Worm (Caenorhabditis elegans) whole organism, L3 larva: ENCODE measurements around the gene tmed-10.

Experiments
- R02D3.7 ChIP-seq: fragments of 150-350 bp; optimal IDR thresholded peaks from 2 replicates; lab custom pipeline; 2014; ENCODE audit warnings: missing biosample characterization, missing genetic modification characterization
- ZK546.5 ChIP-seq: sonication (generic microtip); optimal IDR thresholded peaks from 2 replicates; lab custom pipeline; 2017; ENCODE audit warnings: missing biosample characterization, missing genetic modification characterization
- aly-2 ChIP-seq: fragments of 150-350 bp; optimal IDR thresholded peaks from 2 replicates; lab custom pipeline; 2014; ENCODE audit warnings: missing biosample characterization, missing genetic modification characterization
- ama-1 ChIP-seq: fragments of 150-350 bp; optimal IDR thresholded peaks from 2 replicates; lab custom pipeline; 2018
- ceh-16 ChIP-seq: sonication (generic microtip); optimal IDR thresholded peaks from 2 replicates; lab custom pipeline; 2017; ENCODE audit warnings: missing biosample characterization, missing genetic modification characterization
- ceh-9 ChIP-seq: sonication (generic microtip); optimal IDR thresholded peaks from 2 replicates; lab custom pipeline; 2018; ENCODE audit warnings: missing biosample characterization, missing genetic modification characterization
- daf-12 ChIP-seq: fragments of 150-350 bp; optimal IDR thresholded peaks from 2 replicates; lab custom pipeline; 2014; ENCODE audit warnings: missing biosample characterization, missing genetic modification reagents, missing genetic modification characterization
- egl-27 ChIP-seq: sonication (generic microtip); optimal IDR thresholded peaks from 4 replicates; lab custom pipeline; 2017; ENCODE audit warnings: missing biosample characterization, missing genetic modification reagents, missing genetic modification characterization
- egl-5 ChIP-seq: fragments of 150-350 bp; optimal IDR thresholded peaks from 2 replicates; lab custom pipeline; 2017; ENCODE audit warnings: missing biosample characterization, missing genetic modification reagents, missing genetic modification characterization, inconsistent platforms
- elt-1 ChIP-seq: fragments of 150-350 bp; optimal IDR thresholded peaks from 2 replicates; lab custom pipeline; 2014; ENCODE audit warnings: missing biosample characterization, missing genetic modification characterization
- elt-2 ChIP-seq: sonication (generic microtip); optimal IDR thresholded peaks from 2 replicates; lab custom pipeline; 2016; ENCODE audit warnings: missing genetic modification reagents, mild to moderate bottlenecking, missing genetic modification characterization, missing compliant biosample characterization
- elt-3 ChIP-seq, 3 experiments: fragments of 150-350 bp in 1 of 3; sonication (generic microtip) in 2 of 3; optimal IDR thresholded peaks; 2 replicates in 2 of 3; 4 replicates in 1 of 3; lab custom pipeline; 2014 to 2017; ENCODE audit warnings: missing biosample characterization in 3 of 3, missing genetic modification characterization in 3 of 3
- eor-1 ChIP-seq, 2 experiments: fragments of 150-350 bp; optimal IDR thresholded peaks; 2 replicates each; lab custom pipeline; 2014 to 2018; ENCODE audit warnings: missing biosample characterization in 2 of 2, missing genetic modification characterization in 2 of 2
- fkh-10 ChIP-seq: sonication (generic microtip); optimal IDR thresholded peaks from 2 replicates; lab custom pipeline; 2017; ENCODE audit warnings: missing biosample characterization, missing genetic modification reagents, missing genetic modification characterization
- fkh-2 ChIP-seq: fragments of 150-350 bp; optimal IDR thresholded peaks from 2 replicates; lab custom pipeline; 2014; ENCODE audit warnings: missing biosample characterization, missing genetic modification reagents, missing genetic modification characterization
- hmg-11 ChIP-seq: sonication (generic microtip); optimal IDR thresholded peaks from 2 replicates; lab custom pipeline; 2016; ENCODE audit warnings: missing genetic modification characterization, missing compliant biosample characterization
- jun-1 ChIP-seq: fragments of 150-350 bp; optimal IDR thresholded peaks from 2 replicates; lab custom pipeline; 2014; ENCODE audit warnings: missing biosample characterization, missing genetic modification reagents, missing genetic modification characterization
- lin-15B ChIP-seq: fragments of 150-350 bp; optimal IDR thresholded peaks from 2 replicates; lab custom pipeline; 2014; ENCODE audit warnings: missing biosample characterization, missing genetic modification characterization
- lin-39 ChIP-seq: fragments of 150-350 bp; optimal IDR thresholded peaks from 2 replicates; lab custom pipeline; 2018; ENCODE audit warnings: missing biosample characterization, missing genetic modification reagents, missing genetic modification characterization
- lsy-12 ChIP-seq: sonication (generic microtip); optimal IDR thresholded peaks from 2 replicates; lab custom pipeline; 2016; ENCODE audit warnings: mild to moderate bottlenecking, missing genetic modification characterization, missing compliant biosample characterization
- mdl-1 ChIP-seq: fragments of 150-350 bp; optimal IDR thresholded peaks from 2 replicates; lab custom pipeline; 2014; ENCODE audit warnings: missing biosample characterization, missing genetic modification characterization
- mml-1 ChIP-seq: fragments of 150-350 bp; sonication (generic microtip); optimal IDR thresholded peaks from 3 replicates; lab custom pipeline; 2014; ENCODE audit warnings: missing biosample characterization, missing genetic modification characterization
- nfya-1 ChIP-seq: sonication (generic microtip); optimal IDR thresholded peaks from 2 replicates; lab custom pipeline; 2017; ENCODE audit warnings: missing genetic modification characterization, mild to moderate bottlenecking, missing compliant biosample characterization, antibody characterized with exemption, moderate library complexity; ENCODE audit not compliant: insufficient read depth
- nhr-11 ChIP-seq: fragments of 150-350 bp; optimal IDR thresholded peaks from 2 replicates; lab custom pipeline; 2014; ENCODE audit warnings: missing biosample characterization, missing genetic modification characterization
- nhr-12 ChIP-seq: fragments of 150-350 bp; optimal IDR thresholded peaks from 2 replicates; lab custom pipeline; 2014; ENCODE audit warnings: missing biosample characterization, missing genetic modification characterization
- nhr-23 ChIP-seq: fragments of 150-350 bp; optimal IDR thresholded peaks from 2 replicates; lab custom pipeline; 2014; ENCODE audit warnings: missing biosample characterization, missing genetic modification reagents, missing genetic modification characterization
- nhr-237 ChIP-seq: fragments of 150-350 bp; optimal IDR thresholded peaks from 2 replicates; lab custom pipeline; 2014; ENCODE audit warnings: missing biosample characterization, missing genetic modification characterization
- nhr-25 ChIP-seq: sonication (generic microtip); optimal IDR thresholded peaks from 2 replicates; lab custom pipeline; 2017; ENCODE audit warnings: missing biosample characterization, missing genetic modification characterization
- nhr-28 ChIP-seq: fragments of 150-350 bp; optimal IDR thresholded peaks from 2 replicates; lab custom pipeline; 2014; ENCODE audit warnings: missing biosample characterization, missing genetic modification characterization
- nhr-67 ChIP-seq: fragments of 150-350 bp; optimal IDR thresholded peaks from 2 replicates; lab custom pipeline; 2014; ENCODE audit warnings: missing biosample characterization, missing genetic modification characterization
- nhr-76 ChIP-seq: fragments of 150-350 bp; sonication (generic microtip); optimal IDR thresholded peaks from 5 replicates; lab custom pipeline; 2014; ENCODE audit warnings: missing biosample characterization, missing genetic modification characterization
- nhr-77 ChIP-seq: fragments of 150-350 bp; optimal IDR thresholded peaks from 2 replicates; lab custom pipeline; 2014; ENCODE audit warnings: missing biosample characterization, missing genetic modification characterization
- pha-4 ChIP-seq: fragments of 150-350 bp; optimal IDR thresholded peaks from 2 replicates; lab custom pipeline; 2014; ENCODE audit warnings: missing biosample characterization, missing genetic modification reagents, missing genetic modification characterization
- pqm-1 ChIP-seq: fragments of 150-350 bp; optimal IDR thresholded peaks from 2 replicates; lab custom pipeline; 2017; ENCODE audit warnings: missing biosample characterization, missing genetic modification characterization, inconsistent platforms
- sea-2 ChIP-seq: fragments of 150-350 bp; sonication (generic microtip); optimal IDR thresholded peaks from 4 replicates; lab custom pipeline; 2014; ENCODE audit warnings: missing biosample characterization, missing genetic modification reagents, missing genetic modification characterization
- skn-1 ChIP-seq: fragments of 150-350 bp; optimal IDR thresholded peaks from 2 replicates; lab custom pipeline; 2014; ENCODE audit warnings: missing biosample characterization, missing genetic modification characterization
- snpc-4 ChIP-seq: fragments of 150-350 bp; optimal IDR thresholded peaks from 2 replicates; lab custom pipeline; 2014; ENCODE audit warnings: missing biosample characterization, missing genetic modification characterization
- tbx-2 ChIP-seq: sonication (generic microtip); optimal IDR thresholded peaks from 2 replicates; lab custom pipeline; 2016; ENCODE audit warnings: mild to moderate bottlenecking, missing genetic modification characterization, missing compliant biosample characterization
- unc-39 ChIP-seq: sonication (generic microtip); optimal IDR thresholded peaks from 4 replicates; lab custom pipeline; 2017; ENCODE audit warnings: missing biosample characterization, missing genetic modification characterization
- unc-62 ChIP-seq: fragments of 150-350 bp; sonication (generic microtip); optimal IDR thresholded peaks from 4 replicates; lab custom pipeline; 2014; ENCODE audit warnings: missing biosample characterization, missing genetic modification reagents, missing genetic modification characterization
- ztf-11 ChIP-seq: fragments of 150-350 bp; optimal IDR thresholded peaks from 2 replicates; lab custom pipeline; 2014; ENCODE audit warnings: missing biosample characterization, missing genetic modification characterization
- ztf-4 ChIP-seq: fragments of 150-350 bp; optimal IDR thresholded peaks from 2 replicates; lab custom pipeline; 2014; ENCODE audit warnings: missing biosample characterization, missing genetic modification characterization

Gene tmed-10

DNA sequence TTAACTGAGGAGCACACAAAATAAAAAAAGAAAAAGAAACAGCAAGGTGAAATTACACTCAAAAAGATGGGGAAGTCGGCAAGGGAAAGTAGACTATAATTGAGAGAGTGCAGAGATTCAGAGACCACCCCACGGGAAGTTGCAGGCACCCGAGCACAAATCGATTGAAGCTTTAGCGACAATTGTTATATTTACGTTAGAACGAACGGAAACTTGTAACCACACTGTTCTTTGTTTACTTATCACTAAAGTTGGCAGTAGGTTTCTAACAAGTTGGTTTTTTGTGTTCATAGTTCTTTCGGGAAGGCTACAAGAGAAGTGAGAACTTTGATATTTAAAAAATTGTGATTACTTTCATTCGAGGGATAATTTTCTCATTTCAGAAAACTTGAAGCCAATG, 5.0 kb downstream of the tmed-10 start, which contains the start of gene F47G9.4:
Gene F47G9.4 (minus strand): TSS at position 98 of the 400 bp plus-strand sequence.
- TF ChIP-seq aly-2 (no peak), unc-39 (tag; lab: Kevin White, UChicago) (no peak), hmg-11 (tag; lab: Kevin White, UChicago) (no peak), elt-2 (tag; lab: Kevin White, UChicago) (peak; percentile 8), ztf-4 (tag; lab: Kevin White, UChicago) (no peak), pha-4 (tag; lab: Kevin White, UChicago) (peak; percentile 94), egl-5 (tag; lab: Kevin White, UChicago) (no peak), lin-15B (tag; lab: Kevin White, UChicago) (no peak), nfya-1 (tag; lab: Kevin White, UChicago) (no peak), pqm-1 (tag; lab: Kevin White, UChicago) (no peak)

DNA sequence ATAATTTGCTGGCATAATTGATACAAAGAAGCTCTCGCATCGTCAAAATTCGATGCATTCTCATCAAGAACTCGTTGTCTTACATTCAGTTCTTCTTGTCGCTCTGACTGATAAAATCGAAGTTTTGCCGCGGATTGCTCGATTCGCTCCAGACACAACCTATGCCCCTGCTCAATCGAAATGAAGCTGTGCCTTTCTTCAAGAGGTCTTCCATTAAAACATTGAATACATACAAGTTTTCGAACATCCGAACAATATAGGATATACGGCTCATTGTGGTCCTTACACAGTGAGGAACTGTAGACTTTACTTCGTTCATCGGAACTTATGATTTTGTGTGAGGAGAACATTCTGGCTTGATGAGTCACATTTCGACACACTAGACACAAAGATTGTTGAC, 5.9 kb downstream of the tmed-10 start:
- TF ChIP-seq unc-39 (tag; lab: Kevin White, UChicago): no peak
- no peak for TF ChIP-seq lin-15B (tag; lab: Kevin White, UChicago)
- no peak for TF ChIP-seq elt-1
- no peak for TF ChIP-seq egl-5 (tag; lab: Kevin White, UChicago)
- TF ChIP-seq fkh-2 (tag; lab: Kevin White, UChicago): no peak
- TF ChIP-seq mdl-1 (tag; lab: Kevin White, UChicago): no peak
- no peak for TF ChIP-seq hmg-11 (tag; lab: Kevin White, UChicago)
- no peak for TF ChIP-seq aly-2
- no peak for TF ChIP-seq ztf-4 (tag; lab: Kevin White, UChicago)
- TF ChIP-seq ama-1 (lab: Kevin White, UChicago): no peak
- TF ChIP-seq daf-12 (tag; lab: Kevin White, UChicago): no peak
- TF ChIP-seq nhr-67 (tag; lab: Kevin White, UChicago): no peak
- TF ChIP-seq pqm-1 (tag; lab: Kevin White, UChicago): no peak
- TF ChIP-seq unc-62 (GFP tag; lab: Kevin White, UChicago): no peak

DNA sequence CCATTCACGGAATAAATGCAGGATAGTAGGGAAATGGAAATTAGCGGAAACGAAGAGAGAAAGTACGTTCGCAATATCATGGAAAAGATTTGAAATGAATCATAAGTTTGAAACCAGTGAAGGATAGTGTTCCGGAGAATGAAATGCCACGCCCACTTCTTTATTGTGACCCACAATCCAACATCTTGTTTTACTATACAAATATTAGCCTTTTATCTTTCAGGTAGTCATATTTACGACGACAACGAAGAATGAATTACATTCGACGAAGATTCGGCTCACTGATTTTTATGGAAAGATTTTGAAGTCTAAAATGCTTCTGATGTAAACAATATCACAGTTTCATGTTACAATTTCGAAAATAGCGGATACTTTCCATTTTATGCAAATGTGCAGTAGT, 10.0 kb downstream of the tmed-10 start, which contains the start of gene cutl-18:
Gene cutl-18 (minus strand): TSS at position 101 of the 400 bp plus-strand sequence.
- TF ChIP-seq nhr-25 (tag; lab: Kevin White, UChicago) (no peak), ama-1 (lab: Kevin White, UChicago) (no peak), mml-1 (tag; lab: Kevin White, UChicago) (no peak), nhr-28 (tag; lab: Kevin White, UChicago) (no peak), nhr-77 (no peak), sea-2 (GFP tag; lab: Kevin White, UChicago) (no peak), fkh-10 (no peak), elt-3 (tag; optimal IDR thresholded peaks at IDR 0.05; lab: Kevin White, UChicago) (no peak), nhr-23 (tag; lab: Kevin White, UChicago) (no peak), nhr-237 (no peak), jun-1 (tag; lab: Kevin White, UChicago) (no peak), lsy-12 (tag; lab: Kevin White, UChicago) (no peak), mdl-1 (tag; lab: Kevin White, UChicago) (no peak)

DNA sequence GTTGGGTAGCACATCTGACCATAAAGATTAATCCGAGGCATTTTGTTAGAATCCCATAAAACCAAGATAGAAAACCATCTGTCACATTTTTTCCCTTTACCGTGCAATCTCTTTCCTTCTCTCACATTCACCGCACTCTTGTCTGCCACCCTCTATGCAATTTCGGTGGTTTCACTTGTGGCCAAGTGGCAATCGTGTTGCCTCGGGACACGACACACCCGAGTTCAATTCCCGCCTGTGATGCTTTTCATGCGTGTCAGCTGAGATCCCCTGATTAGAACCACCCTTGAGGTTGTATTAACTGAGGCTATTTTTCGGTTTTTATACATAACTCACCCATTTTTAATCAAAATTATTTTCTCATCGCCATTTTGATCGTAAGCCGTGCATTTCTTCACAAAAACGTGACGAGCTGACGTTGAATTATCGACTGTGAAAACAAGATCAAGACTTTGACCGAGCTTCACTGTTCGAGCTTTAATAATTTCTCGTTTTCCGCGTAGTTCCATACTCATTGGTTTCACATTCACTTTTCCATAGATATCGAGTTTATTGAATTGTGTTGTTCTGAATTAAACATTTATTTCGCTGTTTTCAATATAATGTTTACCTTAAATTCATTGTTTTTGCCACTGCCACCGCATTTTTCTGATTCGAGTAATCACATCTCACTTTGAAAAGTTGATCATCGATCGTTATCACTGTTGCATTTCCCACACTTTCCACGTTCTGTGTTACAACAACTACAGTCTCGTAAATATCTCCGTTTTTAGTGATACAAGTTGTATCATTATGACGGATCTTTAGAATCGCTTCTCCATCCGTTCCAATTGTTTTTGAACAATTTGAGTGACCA, 12.5 kb downstream of the tmed-10 start:
- TF ChIP-seq snpc-4 (tag; lab: Kevin White, UChicago): peak; percentile 40
- TF ChIP-seq elt-3 (tag; optimal IDR thresholded peaks at IDR 0.05; lab: Kevin White, UChicago): peak in 1 of 3 experiments; percentile 64
- peak; percentile 41 for TF ChIP-seq elt-1
- peak; percentile 77 for TF ChIP-seq elt-2 (tag; lab: Kevin White, UChicago)
- peak; percentile 75 for TF ChIP-seq unc-62 (GFP tag; lab: Kevin White, UChicago)
- no peak for TF ChIP-seq fkh-2 (tag; lab: Kevin White, UChicago)
- no peak for TF ChIP-seq ZK546.5 (tag; lab: Kevin White, UChicago)
- TF ChIP-seq lin-15B (tag; lab: Kevin White, UChicago): peak; percentile 24
- peak; percentile 67 for TF ChIP-seq egl-5 (tag; lab: Kevin White, UChicago)
- peak; percentile 74 for TF ChIP-seq tbx-2 (tag; lab: Kevin White, UChicago)
- peak; percentile 60 for TF ChIP-seq skn-1 (tag; lab: Kevin White, UChicago)
- TF ChIP-seq R02D3.7 (tag; lab: Kevin White, UChicago): peak; percentile 36
- TF ChIP-seq ztf-11 (tag; lab: Kevin White, UChicago): peak; percentile 52
- peak; percentile 55 for TF ChIP-seq egl-27
- no peak for TF ChIP-seq nhr-12 (tag; lab: Kevin White, UChicago)
- no peak for TF ChIP-seq ceh-9 (tag; lab: Kevin White, UChicago)
- TF ChIP-seq pqm-1 (tag; lab: Kevin White, UChicago): peak; percentile 39
- TF ChIP-seq nhr-76 (tag; lab: Kevin White, UChicago): no peak
- TF ChIP-seq ceh-16 (tag; lab: Kevin White, UChicago): no peak
- TF ChIP-seq lsy-12 (tag; lab: Kevin White, UChicago): peak; percentile 80
- peak; percentile 77 for TF ChIP-seq lin-39
- TF ChIP-seq fkh-10: no peak
- peak; percentile 88 for TF ChIP-seq pha-4 (tag; lab: Kevin White, UChicago)
- TF ChIP-seq nhr-77: no peak
- no peak for TF ChIP-seq daf-12 (tag; lab: Kevin White, UChicago)
- no peak for TF ChIP-seq unc-39 (tag; lab: Kevin White, UChicago)
- peak; percentile 57 for TF ChIP-seq mml-1 (tag; lab: Kevin White, UChicago)
- no peak for TF ChIP-seq eor-1 (tag; optimal IDR thresholded peaks at IDR 0.05; lab: Kevin White, UChicago)
- no peak for TF ChIP-seq nhr-11 (tag; lab: Kevin White, UChicago)
- no peak for TF ChIP-seq ama-1 (lab: Kevin White, UChicago)
- TF ChIP-seq nhr-28 (tag; lab: Kevin White, UChicago): no peak
